Worm (Caenorhabditis elegans) whole organism, midembryonic: ENCODE measurements around the gene ada-2.

Source experiments
- T22C8.4 ChIP-seq: fragments of 200-800 bp; sonication (Bioruptor generic); IDR thresholded peaks from 2 replicates; pipeline ENCODE4 v1.3.6; 2022; ENCODE audit warnings: missing genetic modification characterization, missing compliant biosample characterization
- cog-1 ChIP-seq: sonication (generic microtip); optimal IDR thresholded peaks from 2 replicates; lab custom pipeline; 2016; ENCODE audit warnings: missing genetic modification characterization, missing compliant biosample characterization
- flt-1 ChIP-seq: fragments of 200-800 bp; sonication (Bioruptor generic); IDR thresholded peaks from 2 replicates; pipeline ENCODE4 v1.3.6; 2022; ENCODE audit warnings: missing genetic modification characterization, missing compliant biosample characterization
- klf-2 ChIP-seq: fragments of 200-800 bp; sonication (Bioruptor generic); conservative IDR thresholded peaks from 2 replicates; pipeline ENCODE4 v1.3.6; 2022; ENCODE audit warnings: missing genetic modification reagents, missing genetic modification characterization, missing compliant biosample characterization
- med-1 ChIP-seq: sonication (generic microtip); optimal IDR thresholded peaks from 2 replicates; lab custom pipeline; 2017; ENCODE audit warnings: missing genetic modification characterization, mild to moderate bottlenecking, missing compliant biosample characterization, antibody characterized with exemption, missing genetic modification reagents; ENCODE audit not compliant: insufficient read depth
- ref-1 ChIP-seq: fragments of 200-800 bp; sonication (Bioruptor generic); conservative IDR thresholded peaks from 2 replicates; pipeline ENCODE4 v1.3.6; 2022; ENCODE audit warnings: missing genetic modification reagents, missing genetic modification characterization, missing compliant biosample characterization
- tab-1 ChIP-seq: fragments of 200-800 bp; sonication (Bioruptor generic); IDR thresholded peaks from 2 replicates; pipeline ENCODE4 v1.3.6; 2022; ENCODE audit warnings: missing genetic modification characterization, missing compliant biosample characterization
- ztf-23 ChIP-seq: fragments of 200-800 bp; sonication (Bioruptor generic); IDR thresholded peaks from 2 replicates; pipeline ENCODE4 v1.3.6; 2022; ENCODE audit warnings: missing genetic modification reagents, missing genetic modification characterization, missing compliant biosample characterization
- ztf-29 ChIP-seq: fragments of 200-800 bp; sonication (Bioruptor generic); IDR thresholded peaks from 2 replicates; pipeline ENCODE4 v1.3.6; 2022; ENCODE audit warnings: missing genetic modification reagents, missing genetic modification characterization, missing compliant biosample characterization

ada-2 gene

DNA sequence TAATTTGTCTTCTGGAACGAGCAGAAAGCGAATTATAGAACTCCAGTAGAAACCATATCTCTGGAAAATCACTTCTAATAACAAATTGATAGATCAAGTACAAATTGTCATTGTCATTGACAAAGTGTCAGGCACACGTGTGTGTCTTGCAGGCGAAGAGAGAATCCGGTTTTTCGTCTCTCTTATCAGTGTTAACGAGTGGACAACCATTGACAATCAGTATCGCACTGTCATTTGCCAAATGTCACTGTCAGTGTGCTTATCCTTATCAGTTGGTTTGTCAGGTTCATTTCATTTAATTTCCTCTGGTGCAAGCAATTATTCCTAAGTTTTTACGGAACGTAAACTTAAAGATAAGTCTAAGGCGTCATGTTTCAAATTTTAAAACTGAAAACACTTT lies 21.5 kb downstream of the ada-2 start:
- no peak for TF ChIP-seq T22C8.4 (GFP tag; lab: Robert Waterston, UW)
- no peak for TF ChIP-seq ztf-29
- TF ChIP-seq med-1: no peak
- no peak for TF ChIP-seq ztf-23 (GFP tag; lab: Robert Waterston, UW)
- TF ChIP-seq ref-1 (GFP tag; lab: Robert Waterston, UW): no peak
- TF ChIP-seq cog-1 (tag; lab: Kevin White, UChicago): no peak
- TF ChIP-seq klf-2: no peak
- no peak for TF ChIP-seq flt-1 (GFP tag; lab: Robert Waterston, UW)
- no peak for TF ChIP-seq tab-1 (GFP tag; lab: Robert Waterston, UW)

DNA sequence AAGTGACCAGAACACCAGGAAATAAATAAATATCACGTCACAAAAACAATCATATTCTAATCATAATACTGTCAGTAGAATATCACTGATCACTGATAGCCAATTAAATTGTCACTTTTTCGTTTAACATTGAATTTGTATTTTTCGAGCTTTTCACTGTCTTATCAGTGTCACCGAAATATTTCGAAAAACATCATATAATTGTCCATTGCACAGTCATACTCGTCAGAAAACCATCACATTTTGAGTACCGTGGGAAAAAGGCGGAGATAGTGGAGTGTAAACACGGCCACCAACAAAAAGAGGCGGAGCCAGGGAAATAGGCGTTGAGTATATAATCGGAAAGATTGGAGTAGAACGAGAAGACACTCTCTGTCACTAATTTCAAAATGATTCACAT lies 25.2 kb downstream of the ada-2 start:
- no peak for TF ChIP-seq ref-1 (GFP tag; lab: Robert Waterston, UW)
- no peak for TF ChIP-seq ztf-23 (GFP tag; lab: Robert Waterston, UW)
- TF ChIP-seq cog-1 (tag; lab: Kevin White, UChicago): no peak
- TF ChIP-seq klf-2: no peak
- TF ChIP-seq flt-1 (GFP tag; lab: Robert Waterston, UW): no peak
- no peak for TF ChIP-seq med-1
- no peak for TF ChIP-seq tab-1 (GFP tag; lab: Robert Waterston, UW)
- TF ChIP-seq T22C8.4 (GFP tag; lab: Robert Waterston, UW): no peak

DNA sequence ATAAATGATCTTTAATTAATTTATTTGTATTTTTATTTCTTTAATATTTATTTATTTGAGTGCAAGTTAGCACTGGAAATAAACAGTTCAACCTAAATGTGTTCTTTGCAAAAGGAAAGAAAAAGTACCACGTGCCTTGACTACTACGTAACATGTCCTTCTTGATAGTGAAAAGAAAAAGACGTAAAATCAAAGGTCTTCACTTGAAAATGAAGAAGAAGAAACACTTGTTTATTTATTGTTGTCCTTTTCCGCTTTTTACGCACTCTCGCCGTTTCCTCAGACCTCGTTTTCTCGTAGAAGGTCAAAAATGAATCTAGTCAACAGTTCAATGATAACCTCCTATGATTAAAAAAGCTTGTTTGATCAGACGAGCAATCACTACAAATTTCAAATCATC lies 25.9 kb downstream of the ada-2 start:
- TF ChIP-seq ztf-23 (GFP tag; lab: Robert Waterston, UW): no peak
- TF ChIP-seq tab-1 (GFP tag; lab: Robert Waterston, UW): no peak
- TF ChIP-seq klf-2: no peak
- TF ChIP-seq T22C8.4 (GFP tag; lab: Robert Waterston, UW): no peak
- TF ChIP-seq flt-1 (GFP tag; lab: Robert Waterston, UW): no peak
- TF ChIP-seq med-1: no peak
- TF ChIP-seq ref-1 (GFP tag; lab: Robert Waterston, UW): no peak
- TF ChIP-seq ztf-29: no peak
- no peak for TF ChIP-seq cog-1 (tag; lab: Kevin White, UChicago)

DNA sequence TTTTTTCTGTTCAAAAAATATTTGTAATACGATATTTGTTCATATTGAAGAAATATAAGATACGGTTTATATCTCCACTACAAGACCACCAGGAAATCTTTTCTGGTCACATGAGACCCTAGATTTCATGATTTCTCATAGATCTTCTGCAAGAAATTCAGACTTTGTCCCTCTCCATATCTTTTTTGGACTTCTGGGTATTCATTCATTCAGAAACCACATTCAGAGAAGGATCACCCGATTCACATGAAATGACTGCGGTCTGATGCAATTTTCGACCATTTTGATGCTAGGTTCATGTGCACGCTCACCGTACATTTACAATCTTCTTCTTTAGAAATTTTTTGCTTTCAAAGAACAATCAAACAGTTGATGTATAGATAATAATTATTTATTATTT lies 27.7 kb downstream of the ada-2 start:
- TF ChIP-seq ztf-29 (no peak), klf-2 (no peak), flt-1 (GFP tag; lab: Robert Waterston, UW) (no peak), cog-1 (tag; lab: Kevin White, UChicago) (no peak), ref-1 (GFP tag; lab: Robert Waterston, UW) (no peak), med-1 (no peak), tab-1 (GFP tag; lab: Robert Waterston, UW) (no peak), ztf-23 (GFP tag; lab: Robert Waterston, UW) (no peak)

DNA sequence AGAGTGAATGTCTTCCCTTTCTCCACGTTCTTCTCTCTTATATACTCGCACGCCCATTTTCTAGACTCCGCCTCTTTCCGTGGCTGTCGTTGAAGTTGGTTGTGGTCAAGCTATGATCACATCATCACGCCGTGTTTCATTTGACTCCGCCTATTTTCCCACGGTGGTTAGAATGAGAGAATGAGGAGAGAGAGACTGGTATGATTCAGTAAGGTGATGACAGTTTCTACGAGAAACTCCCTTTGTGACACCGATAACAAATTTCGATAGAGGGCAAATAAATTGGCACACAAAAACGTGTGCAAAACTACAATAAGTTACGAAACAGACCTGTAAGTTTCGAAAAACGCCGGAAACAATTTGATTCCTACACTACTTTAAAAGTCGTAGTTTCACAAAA lies 28.5 kb downstream of the ada-2 start:
- no peak for TF ChIP-seq ref-1 (GFP tag; lab: Robert Waterston, UW)

DNA sequence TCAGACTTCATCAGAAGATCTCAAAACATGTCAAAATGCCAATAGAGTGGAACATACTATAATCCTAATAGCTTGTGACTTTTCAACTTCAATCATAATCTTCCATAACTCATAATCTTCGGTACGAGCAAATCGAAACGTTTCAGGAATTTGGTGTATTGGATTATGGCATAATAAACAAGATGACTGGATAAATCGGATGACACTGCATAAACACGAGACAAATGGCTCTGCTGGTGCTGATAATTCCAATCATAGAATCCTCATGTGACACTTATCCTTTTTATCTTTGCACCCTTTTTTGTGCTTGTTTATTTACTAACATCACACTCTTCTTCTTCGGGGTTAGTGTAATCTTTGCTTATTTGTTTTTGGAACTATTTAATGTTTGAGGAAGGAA lies 31.0 kb downstream of the ada-2 start:
- TF ChIP-seq med-1: no peak
- no peak for TF ChIP-seq T22C8.4 (GFP tag; lab: Robert Waterston, UW)
- TF ChIP-seq klf-2: no peak
- TF ChIP-seq ztf-29: no peak
- TF ChIP-seq tab-1 (GFP tag; lab: Robert Waterston, UW): no peak
- TF ChIP-seq ztf-23 (GFP tag; lab: Robert Waterston, UW): no peak
- TF ChIP-seq ref-1 (GFP tag; lab: Robert Waterston, UW): no peak
- TF ChIP-seq flt-1 (GFP tag; lab: Robert Waterston, UW): no peak
- TF ChIP-seq cog-1 (tag; lab: Kevin White, UChicago): no peak

DNA sequence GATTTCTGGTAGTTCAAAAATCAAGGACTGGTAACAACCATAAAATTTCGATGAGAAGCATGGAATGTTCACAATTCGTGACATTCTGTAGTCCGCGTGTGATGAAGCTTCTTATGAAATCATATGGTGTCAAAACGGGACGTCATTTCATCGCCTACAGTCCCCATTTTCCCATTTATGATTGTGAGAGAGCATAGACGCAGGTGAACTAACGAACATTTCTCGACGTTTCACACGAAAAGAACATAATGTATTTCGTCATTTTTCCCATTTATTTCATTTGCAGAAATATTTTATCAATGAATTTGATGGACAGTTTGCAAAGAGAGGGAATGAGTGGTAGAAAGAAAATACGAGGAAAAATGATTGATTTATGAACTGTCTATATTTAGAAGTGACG lies 35.1 kb downstream of the ada-2 start:
- TF ChIP-seq cog-1 (tag; lab: Kevin White, UChicago) (no peak), ztf-23 (GFP tag; lab: Robert Waterston, UW) (no peak), klf-2 (no peak), med-1 (no peak), ref-1 (GFP tag; lab: Robert Waterston, UW) (no peak), ztf-29 (no peak), tab-1 (GFP tag; lab: Robert Waterston, UW) (no peak), flt-1 (GFP tag; lab: Robert Waterston, UW) (no peak), T22C8.4 (GFP tag; lab: Robert Waterston, UW) (no peak)

DNA sequence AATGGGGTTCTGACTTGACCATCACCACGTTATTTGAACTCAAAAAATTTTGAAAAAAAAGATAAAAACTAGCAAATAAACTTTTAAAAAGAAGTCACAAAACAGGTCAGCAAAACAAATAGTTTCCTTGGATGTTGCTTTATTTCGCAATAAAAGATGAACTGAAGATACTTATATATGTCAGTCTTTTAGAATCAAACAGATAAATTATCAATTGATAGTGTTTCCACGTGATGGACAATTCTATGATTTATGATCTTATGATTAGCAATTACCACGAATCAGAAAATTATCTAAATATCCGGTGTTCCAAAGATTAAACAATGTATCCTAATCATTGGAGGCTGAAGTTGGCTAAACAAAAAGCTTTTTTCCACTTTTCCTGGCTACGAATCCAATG lies 35.6 kb downstream of the ada-2 start:
- TF ChIP-seq ztf-29 (no peak), med-1 (no peak), T22C8.4 (GFP tag; lab: Robert Waterston, UW) (no peak), cog-1 (tag; lab: Kevin White, UChicago) (no peak), ref-1 (GFP tag; lab: Robert Waterston, UW) (no peak), klf-2 (no peak), flt-1 (GFP tag; lab: Robert Waterston, UW) (no peak), ztf-23 (GFP tag; lab: Robert Waterston, UW) (no peak)

DNA sequence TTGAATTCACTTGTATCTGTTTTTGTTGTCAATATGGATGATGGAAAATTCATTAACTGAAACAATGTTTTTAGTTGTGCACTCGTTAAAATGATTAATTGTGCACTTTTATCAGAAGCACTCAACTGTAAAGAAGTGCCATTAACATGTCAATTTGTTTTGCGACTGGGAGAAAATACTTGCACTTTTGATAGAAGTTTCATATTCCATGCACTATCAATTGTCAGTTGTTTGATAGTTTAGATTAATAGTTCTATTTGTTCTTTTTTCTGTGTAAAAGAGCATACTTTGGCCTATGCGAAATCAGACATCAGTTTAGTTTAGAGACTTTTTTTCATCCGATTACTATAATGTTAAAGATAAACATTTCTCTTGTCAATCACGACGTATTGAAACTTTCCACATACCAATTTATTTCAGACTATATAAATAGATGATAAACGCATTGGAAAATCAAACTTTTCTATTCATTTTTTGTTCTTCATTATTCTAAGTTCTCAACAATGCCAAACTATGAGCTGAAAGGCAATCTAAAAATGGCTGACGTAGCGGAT lies 37.9 kb downstream of the ada-2 start, which contains the start of gene C30G12.2:
TSS of gene C30G12.2 (plus strand) at position 504 of the 554 bp plus-strand sequence.
- no peak for TF ChIP-seq ztf-29
- TF ChIP-seq T22C8.4 (GFP tag; lab: Robert Waterston, UW): no peak
- no peak for TF ChIP-seq flt-1 (GFP tag; lab: Robert Waterston, UW)
- TF ChIP-seq ztf-23 (GFP tag; lab: Robert Waterston, UW): no peak
- no peak for TF ChIP-seq klf-2
- TF ChIP-seq med-1: no peak
- TF ChIP-seq tab-1 (GFP tag; lab: Robert Waterston, UW): no peak
- no peak for TF ChIP-seq ref-1 (GFP tag; lab: Robert Waterston, UW)
- no peak for TF ChIP-seq cog-1 (tag; lab: Kevin White, UChicago)

DNA sequence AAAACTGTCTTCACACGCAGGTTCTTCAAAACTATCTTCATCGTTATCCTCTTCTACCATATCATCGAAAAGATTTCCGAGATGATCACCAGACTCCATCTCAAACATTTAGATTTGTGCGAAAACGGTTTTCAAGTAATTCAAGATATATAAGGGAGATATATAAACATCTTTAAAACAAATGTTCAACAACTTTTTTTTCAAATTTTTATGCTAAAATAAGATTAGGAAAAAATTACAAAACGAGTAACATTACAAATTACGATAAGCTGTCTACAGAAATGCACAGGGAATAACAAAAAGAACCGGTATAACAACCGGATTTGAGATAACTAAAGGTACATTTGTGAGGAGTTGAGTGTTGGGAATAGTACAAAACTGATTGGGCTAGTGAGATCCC lies 43.9 kb downstream of the ada-2 start, which contains the start of gene C30G12.6:
TSS of gene C30G12.6 (minus strand) at position 101 of the 400 bp plus-strand sequence.
- TF ChIP-seq ztf-29 (no peak), cog-1 (tag; lab: Kevin White, UChicago) (no peak), ref-1 (GFP tag; lab: Robert Waterston, UW) (no peak), T22C8.4 (GFP tag; lab: Robert Waterston, UW) (no peak), ztf-23 (GFP tag; lab: Robert Waterston, UW) (no peak), klf-2 (no peak), med-1 (no peak), flt-1 (GFP tag; lab: Robert Waterston, UW) (no peak), tab-1 (GFP tag; lab: Robert Waterston, UW) (no peak)
